Fruit fly (Drosophila melanogaster): ENCODE data around the gene CG33284.

DNA sequence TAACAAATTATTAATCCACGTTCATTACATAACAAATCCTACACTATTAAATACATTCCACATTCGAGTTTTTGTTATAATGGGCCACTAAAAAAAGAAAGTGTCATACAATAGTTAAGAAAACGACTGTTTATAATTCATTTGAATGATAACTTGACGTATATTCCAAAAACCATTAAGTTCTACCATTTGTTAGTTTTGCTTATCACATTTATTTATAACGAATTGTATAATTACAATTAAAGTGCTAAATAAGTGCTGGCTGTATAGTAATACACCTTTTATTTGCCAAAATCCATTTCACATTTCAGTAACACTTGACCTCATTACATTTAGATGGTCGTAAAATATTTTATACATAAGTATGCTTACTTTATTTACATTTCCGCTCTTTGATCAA, 12.7 kb downstream of the CG33284 start, which contains the start of gene CG10565:
- TF ChIP-seq CG8478 (optimal IDR thresholded peaks at IDR 0.05) (no peak), CTCF (optimal IDR thresholded peaks at IDR 0.05) (no peak)

All from S2 (cell line).